Fruit fly (Drosophila melanogaster) whole organism, pupa: ENCODE results near the gene CG33995.

Source experiments
- CG10348 ChIP-seq: fragments of 200-800 bp; sonication (Bioruptor generic); IDR thresholded peaks from 2 replicates; pipeline ENCODE4 v1.3.6; 2022; ENCODE audit warnings: missing biosample characterization, missing genetic modification characterization
- CG13204 ChIP-seq: fragments of 200-800 bp; sonication (Bioruptor generic); optimal IDR thresholded peaks from 2 replicates; lab custom pipeline; 2018; ENCODE audit warnings: missing biosample characterization, mild to moderate bottlenecking, missing genetic modification characterization, moderate library complexity
- CG15710 ChIP-seq: fragments of 200-800 bp; sonication (Bioruptor generic); optimal IDR thresholded peaks from 2 replicates; lab custom pipeline; 2018; ENCODE audit warnings: missing biosample characterization, mild to moderate bottlenecking, missing genetic modification characterization, moderate library complexity
- CG4496 ChIP-seq: fragments of 200-800 bp; sonication (Bioruptor generic); IDR thresholded peaks from 3 replicates; pipeline ENCODE4 v1.3.6; 2022; ENCODE audit warnings: missing biosample characterization, missing genetic modification characterization
- CG8159 ChIP-seq: fragments of 200-800 bp; sonication (Bioruptor generic); optimal IDR thresholded peaks from 3 replicates; lab custom pipeline; 2018; ENCODE audit warnings: missing biosample characterization, mild to moderate bottlenecking, missing genetic modification characterization, moderate library complexity
- CG8301 ChIP-seq: fragments of 200-800 bp; sonication (Bioruptor generic); optimal IDR thresholded peaks from 2 replicates; lab custom pipeline; 2018; ENCODE audit warnings: missing biosample characterization, mild to moderate bottlenecking, missing genetic modification characterization
- CG9948 ChIP-seq: fragments of 200-800 bp; sonication (Bioruptor generic); optimal IDR thresholded peaks from 2 replicates; lab custom pipeline; 2018; ENCODE audit warnings: missing biosample characterization, mild to moderate bottlenecking, missing genetic modification characterization, moderate library complexity
- D1 ChIP-seq: fragments of 200-800 bp; sonication (Bioruptor generic); optimal IDR thresholded peaks from 2 replicates; lab custom pipeline; 2018; ENCODE audit warnings: missing biosample characterization, mild to moderate bottlenecking, missing genetic modification characterization, moderate library complexity
- EcR ChIP-seq: fragments of 200-800 bp; sonication (Bioruptor generic); optimal IDR thresholded peaks from 3 replicates; lab custom pipeline; 2019; ENCODE audit warnings: missing biosample characterization, missing genetic modification characterization, mild to moderate bottlenecking, moderate library complexity, missing genetic modification reagents
- Pif1B ChIP-seq: fragments of 200-800 bp; sonication (Bioruptor generic); optimal IDR thresholded peaks from 3 replicates; lab custom pipeline; 2016; ENCODE audit warnings: missing biosample characterization, missing genetic modification characterization
- Snoo ChIP-seq: fragments of 200-800 bp; sonication (Bioruptor generic); optimal IDR thresholded peaks from 3 replicates; lab custom pipeline; 2017; ENCODE audit warnings: missing biosample characterization, mild to moderate bottlenecking, missing genetic modification characterization, inconsistent platforms
- fd96Ca ChIP-seq: fragments of 200-800 bp; sonication (Bioruptor generic); IDR thresholded peaks from 3 replicates; pipeline ENCODE4 v1.3.6; 2022; ENCODE audit warnings: missing biosample characterization, missing genetic modification characterization
- gl ChIP-seq: fragments of 200-800 bp; sonication (Bioruptor generic); optimal IDR thresholded peaks from 2 replicates; lab custom pipeline; 2018; ENCODE audit warnings: missing biosample characterization, mild to moderate bottlenecking, missing genetic modification characterization
- rn ChIP-seq: fragments of 200-800 bp; sonication (Bioruptor generic); IDR thresholded peaks from 2 replicates; pipeline ENCODE4 v1.3.6; 2022; ENCODE audit warnings: missing biosample characterization, missing genetic modification characterization

- no peak for TF ChIP-seq fd96Ca
- no peak for TF ChIP-seq CG8301
- TF ChIP-seq D1 (tag; lab: Kevin White, UChicago), result no peak
- peak; percentile 20 for TF ChIP-seq EcR
- TF ChIP-seq Snoo (tag; lab: Kevin White, UChicago), result no peak
- TF ChIP-seq CG9948 (tag; lab: Kevin White, UChicago), result no peak
- no peak for TF ChIP-seq CG15710
- no peak for TF ChIP-seq gl (tag; lab: Kevin White, UChicago)
- TF ChIP-seq rn (GFP tag; lab: Robert Waterston, UW), result no peak
- TF ChIP-seq CG4496 (GFP tag; lab: Robert Waterston, UW), result no peak
- no peak for TF ChIP-seq CG8159 (tag; lab: Kevin White, UChicago)
- no peak for TF ChIP-seq CG10348
- no peak for TF ChIP-seq Pif1B
- no peak for TF ChIP-seq CG13204 (GFP tag; lab: Kevin White, UChicago)
Measured at dm6 chr2L:5020479-5020878, 22.6 kb upstream of the CG33995 start.
